Worm (Caenorhabditis elegans) whole organism, midembryonic: ENCODE data around the gene T25D1.1.
A peak's percentile ranks its signal among the peaks of the same experiment; 100 is the strongest.

Source experiments
- T22C8.4 ChIP-seq: fragments of 200-800 bp; sonication (Bioruptor generic); IDR thresholded peaks from 2 replicates; pipeline ENCODE4 v1.3.6; 2022; ENCODE audit warnings: missing genetic modification characterization, missing compliant biosample characterization
- cog-1 ChIP-seq: sonication (generic microtip); optimal IDR thresholded peaks from 2 replicates; lab custom pipeline; 2016; ENCODE audit warnings: missing genetic modification characterization, missing compliant biosample characterization
- flt-1 ChIP-seq: fragments of 200-800 bp; sonication (Bioruptor generic); IDR thresholded peaks from 2 replicates; pipeline ENCODE4 v1.3.6; 2022; ENCODE audit warnings: missing genetic modification characterization, missing compliant biosample characterization
- klf-2 ChIP-seq: fragments of 200-800 bp; sonication (Bioruptor generic); conservative IDR thresholded peaks from 2 replicates; pipeline ENCODE4 v1.3.6; 2022; ENCODE audit warnings: missing genetic modification reagents, missing genetic modification characterization, missing compliant biosample characterization
- med-1 ChIP-seq: sonication (generic microtip); optimal IDR thresholded peaks from 2 replicates; lab custom pipeline; 2017; ENCODE audit warnings: missing genetic modification characterization, mild to moderate bottlenecking, missing compliant biosample characterization, antibody characterized with exemption, missing genetic modification reagents; ENCODE audit not compliant: insufficient read depth
- ref-1 ChIP-seq: fragments of 200-800 bp; sonication (Bioruptor generic); conservative IDR thresholded peaks from 2 replicates; pipeline ENCODE4 v1.3.6; 2022; ENCODE audit warnings: missing genetic modification reagents, missing genetic modification characterization, missing compliant biosample characterization
- tab-1 ChIP-seq: fragments of 200-800 bp; sonication (Bioruptor generic); IDR thresholded peaks from 2 replicates; pipeline ENCODE4 v1.3.6; 2022; ENCODE audit warnings: missing genetic modification characterization, missing compliant biosample characterization
- ztf-23 ChIP-seq: fragments of 200-800 bp; sonication (Bioruptor generic); IDR thresholded peaks from 2 replicates; pipeline ENCODE4 v1.3.6; 2022; ENCODE audit warnings: missing genetic modification reagents, missing genetic modification characterization, missing compliant biosample characterization
- ztf-29 ChIP-seq: fragments of 200-800 bp; sonication (Bioruptor generic); IDR thresholded peaks from 2 replicates; pipeline ENCODE4 v1.3.6; 2022; ENCODE audit warnings: missing genetic modification reagents, missing genetic modification characterization, missing compliant biosample characterization

Gene T25D1.1

DNA sequence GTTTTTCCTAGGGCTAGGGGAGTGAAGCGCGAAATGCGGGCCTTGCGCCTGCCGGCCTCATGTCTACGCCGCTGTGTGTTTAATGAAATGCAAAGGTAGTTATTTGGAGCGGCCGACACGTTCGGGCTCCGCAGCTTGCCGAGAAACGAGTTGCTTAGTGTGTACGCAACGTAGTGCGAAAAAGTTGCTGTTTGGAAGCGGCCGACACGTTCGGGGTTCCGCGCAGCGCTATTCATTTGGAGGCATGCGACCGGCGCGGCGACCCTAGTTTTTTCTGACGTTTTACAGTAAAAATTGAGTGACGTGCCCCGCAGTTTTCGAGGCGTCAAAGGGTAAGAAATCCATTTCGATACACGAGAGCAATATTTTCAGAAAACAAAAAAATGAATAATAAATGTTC is 26.0 kb downstream of the T25D1.1 start:
- TF ChIP-seq T22C8.4 (GFP tag; lab: Robert Waterston, UW) (no peak), tab-1 (GFP tag; lab: Robert Waterston, UW) (no peak)

DNA sequence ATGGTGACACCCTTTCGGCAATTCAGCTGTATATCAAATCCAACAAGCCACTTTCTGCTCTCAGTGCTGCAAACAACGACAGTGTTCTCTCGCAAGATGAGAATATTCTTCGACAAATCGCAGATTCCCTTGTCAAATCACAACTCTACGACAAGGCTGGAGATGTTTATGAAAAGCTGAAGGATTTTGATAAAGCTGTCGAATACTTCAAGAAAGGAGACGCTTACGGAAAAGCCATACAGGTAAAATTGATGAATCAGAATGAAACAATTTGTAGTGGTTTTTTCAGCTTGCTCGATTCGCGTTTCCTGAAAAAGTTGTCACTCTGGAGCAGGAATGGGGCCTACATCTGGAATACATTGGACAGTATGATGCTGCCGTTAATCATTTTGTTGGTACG is 26.5 kb downstream of the T25D1.1 start:
- TF ChIP-seq cog-1 (no peak), ztf-29 (GFP tag; lab: Robert Waterston, UW) (no peak), klf-2 (no peak), med-1 (no peak), flt-1 (GFP tag; lab: Robert Waterston, UW) (no peak), T22C8.4 (GFP tag; lab: Robert Waterston, UW) (no peak), ref-1 (GFP tag; lab: Robert Waterston, UW) (no peak), ztf-23 (GFP tag; lab: Robert Waterston, UW) (no peak), tab-1 (GFP tag; lab: Robert Waterston, UW) (no peak)

DNA sequence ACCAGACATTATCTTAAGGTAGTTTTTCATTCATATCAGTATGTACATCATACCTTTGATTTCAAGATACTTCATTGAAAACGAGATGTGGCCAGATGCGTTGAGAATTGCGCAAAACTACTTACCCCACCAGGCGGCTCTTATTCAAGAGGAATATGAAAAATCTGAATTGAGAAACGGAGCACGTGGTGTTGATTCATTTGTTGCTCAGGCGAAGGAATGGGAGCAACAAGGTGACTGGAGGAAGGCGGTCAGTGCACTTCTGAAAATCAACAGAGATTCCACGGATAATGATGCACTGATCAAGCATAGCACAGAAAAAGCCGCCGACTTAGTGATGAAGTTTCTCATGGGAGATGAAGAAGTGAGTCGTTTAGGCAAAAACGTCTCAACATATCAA is 28.7 kb downstream of the T25D1.1 start:
- TF ChIP-seq ref-1 (GFP tag; lab: Robert Waterston, UW): no peak
- no peak for TF ChIP-seq ztf-29 (GFP tag; lab: Robert Waterston, UW)
- TF ChIP-seq T22C8.4 (GFP tag; lab: Robert Waterston, UW): no peak
- TF ChIP-seq flt-1 (GFP tag; lab: Robert Waterston, UW): no peak
- no peak for TF ChIP-seq med-1
- no peak for TF ChIP-seq tab-1 (GFP tag; lab: Robert Waterston, UW)
- no peak for TF ChIP-seq klf-2

- TF ChIP-seq ref-1 (GFP tag; lab: Robert Waterston, UW): no peak
- TF ChIP-seq flt-1 (GFP tag; lab: Robert Waterston, UW): no peak
- TF ChIP-seq klf-2: no peak
- TF ChIP-seq ztf-29 (GFP tag; lab: Robert Waterston, UW): no peak
- no peak for TF ChIP-seq med-1
These were observed 30.9 kb downstream of the T25D1.1 start for ce11 chrX:16550551-16550950.

- TF ChIP-seq ztf-29 (GFP tag; lab: Robert Waterston, UW) (0 out of 2 replicates have a peak, but pooled peaks have one; percentile 12), tab-1 (GFP tag; lab: Robert Waterston, UW) (peak; percentile 66), flt-1 (GFP tag; lab: Robert Waterston, UW) (peak; percentile 82), cog-1 (no peak), T22C8.4 (GFP tag; lab: Robert Waterston, UW) (0 out of 2 replicates have a peak, but pooled peaks have one; percentile 20), ref-1 (GFP tag; lab: Robert Waterston, UW) (no peak), ztf-23 (GFP tag; lab: Robert Waterston, UW) (0 out of 2 replicates have a peak, but pooled peaks have one; percentile 30), med-1 (no peak), klf-2 (peak; percentile 57; the same call in 1 of the 2 replicates)
These were observed 31.7 kb downstream of the T25D1.1 start for ce11 chrX:16551318-16551717.

ce11 chrX:16553845-16554426 is 34.3 kb downstream of the T25D1.1 start, which contains the start of gene K08B5.2:
TSS of gene K08B5.2 (minus strand) at chrX:16553887.
- TF ChIP-seq flt-1 (GFP tag; lab: Robert Waterston, UW) (no peak), ref-1 (GFP tag; lab: Robert Waterston, UW) (no peak), T22C8.4 (GFP tag; lab: Robert Waterston, UW) (no peak), ztf-29 (GFP tag; lab: Robert Waterston, UW) (no peak), klf-2 (no peak), cog-1 (no peak), ztf-23 (GFP tag; lab: Robert Waterston, UW) (no peak), tab-1 (GFP tag; lab: Robert Waterston, UW) (no peak), med-1 (no peak)

DNA sequence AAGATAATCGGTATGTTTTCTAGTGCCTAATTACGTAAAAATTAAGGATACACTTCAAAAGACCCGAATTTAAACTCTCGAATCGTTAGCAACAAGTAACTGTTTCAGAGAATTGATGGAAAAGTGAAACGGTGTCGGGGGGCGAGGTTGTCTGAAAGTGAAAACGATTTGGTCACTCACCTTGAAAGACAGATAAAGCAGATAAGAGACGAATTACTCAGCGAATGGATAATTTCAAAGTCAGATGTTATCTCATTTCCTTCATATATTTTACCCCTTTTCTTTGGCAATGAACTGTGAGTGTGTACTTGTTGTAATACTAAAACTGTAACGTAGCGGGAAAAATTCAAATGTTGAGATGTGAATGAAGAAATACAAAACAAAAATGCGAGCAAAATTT is 36.1 kb downstream of the T25D1.1 start:
- TF ChIP-seq flt-1 (GFP tag; lab: Robert Waterston, UW) (no peak), ztf-29 (GFP tag; lab: Robert Waterston, UW) (no peak), med-1 (no peak), ref-1 (GFP tag; lab: Robert Waterston, UW) (no peak), tab-1 (GFP tag; lab: Robert Waterston, UW) (no peak), ztf-23 (GFP tag; lab: Robert Waterston, UW) (no peak), cog-1 (no peak), T22C8.4 (GFP tag; lab: Robert Waterston, UW) (no peak), klf-2 (no peak)

ce11 chrX:16558117-16558516 is 38.5 kb downstream of the T25D1.1 start, which contains the start of gene K08B5.1:
TSS of gene K08B5.1 (plus strand) at chrX:16558434.
- TF ChIP-seq T22C8.4 (GFP tag; lab: Robert Waterston, UW) (no peak), klf-2 (no peak), cog-1 (no peak), ref-1 (GFP tag; lab: Robert Waterston, UW) (no peak), ztf-23 (GFP tag; lab: Robert Waterston, UW) (no peak), med-1 (no peak), tab-1 (GFP tag; lab: Robert Waterston, UW) (no peak), ztf-29 (GFP tag; lab: Robert Waterston, UW) (no peak), flt-1 (GFP tag; lab: Robert Waterston, UW) (no peak)

ce11 chrX:16558776-16559175 is 39.2 kb downstream of the T25D1.1 start:
- TF ChIP-seq med-1 (no peak), ref-1 (GFP tag; lab: Robert Waterston, UW) (no peak), tab-1 (GFP tag; lab: Robert Waterston, UW) (peak; percentile 59; the same call in 1 of the 2 replicates), T22C8.4 (GFP tag; lab: Robert Waterston, UW) (0 out of 2 replicates have a peak, but pooled peaks have one; percentile 12), klf-2 (no peak), ztf-29 (GFP tag; lab: Robert Waterston, UW) (no peak), flt-1 (GFP tag; lab: Robert Waterston, UW) (0 out of 2 replicates have a peak, but pooled peaks have one; percentile 22), cog-1 (no peak), ztf-23 (GFP tag; lab: Robert Waterston, UW) (0 out of 2 replicates have a peak, but pooled peaks have one; percentile 16)

DNA sequence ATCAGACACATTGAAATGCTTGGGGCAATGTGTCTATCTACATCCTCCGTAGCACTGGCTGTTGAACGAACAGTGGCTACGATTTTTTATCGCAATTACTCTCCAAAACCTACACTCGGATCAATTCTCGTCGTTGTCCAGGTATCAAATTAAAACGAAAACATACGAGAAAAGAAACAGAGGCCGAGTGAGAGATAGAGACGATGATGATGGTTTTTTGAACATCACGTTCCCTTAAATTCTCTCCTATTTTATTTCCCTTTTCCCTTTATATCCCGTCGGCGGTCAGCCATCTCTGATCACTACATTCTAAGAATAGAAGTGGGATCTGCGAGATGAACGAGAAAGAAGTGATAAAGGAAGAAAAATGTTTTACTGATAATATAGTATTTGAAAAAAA is 39.8 kb downstream of the T25D1.1 start:
- TF ChIP-seq flt-1 (GFP tag; lab: Robert Waterston, UW) (no peak), tab-1 (GFP tag; lab: Robert Waterston, UW) (no peak), klf-2 (no peak), med-1 (no peak)
